Fruit fly (Drosophila melanogaster): Measurements from ENCODE around the gene Hr83.

DNA sequence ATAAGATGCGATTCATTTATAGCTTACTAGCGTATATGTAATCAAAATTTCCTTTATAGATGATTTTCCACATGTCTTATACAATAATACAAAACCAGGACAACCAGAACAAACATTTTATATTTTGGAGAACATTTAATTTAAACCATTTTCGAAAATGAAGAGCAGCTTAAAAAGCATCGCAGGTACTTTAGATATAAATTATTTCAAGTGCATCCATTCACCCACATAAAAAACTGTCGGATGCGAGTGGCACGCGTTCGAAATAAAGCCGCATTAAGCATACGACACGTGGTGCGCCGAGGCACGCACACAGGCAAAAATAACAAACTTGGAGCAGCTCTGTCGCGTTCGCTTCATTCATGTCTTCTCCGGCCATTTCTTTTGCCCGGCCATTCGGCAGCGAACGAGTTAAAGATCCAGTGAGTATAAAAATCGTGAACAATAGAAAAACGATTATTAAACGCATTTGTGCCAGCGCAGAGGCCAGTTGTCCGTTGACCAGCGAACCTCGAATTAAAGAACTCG, 14.1 kb upstream of the Hr83 start, which contains the start of gene Osi19:
- TF ChIP-seq CG14711 (tag; optimal IDR thresholded peaks at IDR 0.05) (no peak), Crg-1 (GFP tag; optimal IDR thresholded peaks at IDR 0.05) (no peak), Mnt (GFP tag; optimal IDR thresholded peaks at IDR 0.05) (no peak), kay (GFP tag; ENCODE audit: borderline replicate concordance) (no peak), CG7101 (tag; optimal IDR thresholded peaks at IDR 0.05) (no peak), tj (GFP tag; optimal IDR thresholded peaks at IDR 0.05) (no peak), CG11617 (GFP tag; optimal IDR thresholded peaks at IDR 0.05) (no peak), CG5204 (GFP tag; optimal IDR thresholded peaks at IDR 0.05) (no peak), pad (GFP tag; optimal IDR thresholded peaks at IDR 0.05) (no peak), Hr96 (GFP tag; optimal IDR thresholded peaks at IDR 0.05) (no peak), Clk (GFP tag; optimal IDR thresholded peaks at IDR 0.05) (no peak), CG1620 (GFP tag; optimal IDR thresholded peaks at IDR 0.05) (no peak), CG33017 (tag; optimal IDR thresholded peaks at IDR 0.05) (no peak), CG7045 (GFP tag; optimal IDR thresholded peaks at IDR 0.05) (no peak)

Measured in whole organism, adult.